Worm (Caenorhabditis elegans): ENCODE results near the gene F16G10.8.

ce11 chrII:2356795-2357194, 26.4 kb downstream of the F16G10.8 start, which contains the start of gene F43C11.1:
- no peak for TF ChIP-seq unc-62 (GFP tag; optimal IDR thresholded peaks at IDR 0.05)
- no peak for TF ChIP-seq nhr-25 (tag; optimal IDR thresholded peaks at IDR 0.05)
- TF ChIP-seq sem-4 (tag; optimal IDR thresholded peaks at IDR 0.05) = no peak
- no peak for TF ChIP-seq lin-13 (GFP tag; optimal IDR thresholded peaks at IDR 0.05)
- no peak for TF ChIP-seq nhr-11 (tag; optimal IDR thresholded peaks at IDR 0.05)
